Comparison of ENCODE assay signal across 3 fruit fly cellular contexts in the genomic region with DNA sequence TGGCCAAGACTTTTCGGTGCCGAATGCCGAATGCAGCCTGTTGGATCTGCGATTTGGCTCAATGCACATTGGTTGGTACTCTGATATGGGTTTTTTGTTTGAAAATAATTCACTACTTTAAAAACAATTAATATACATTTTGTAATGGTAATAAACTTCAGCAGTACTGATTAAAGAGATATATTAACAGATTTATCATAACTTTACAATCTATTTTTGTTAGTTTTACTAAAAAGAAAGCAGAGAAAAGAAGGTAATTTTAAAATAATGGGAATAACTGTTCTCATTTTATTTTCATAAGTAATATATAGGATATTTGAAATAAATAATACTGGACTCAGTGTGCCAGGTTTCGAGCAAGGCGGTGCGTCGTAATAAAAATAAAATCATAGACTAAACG.
TF ChIP-seq lines count a peak whose summit lies in the region.

No protein-coding gene starts in this region.

- no peak for TF ChIP-seq CTCF in whole organism, embryonic (GFP tag; optimal IDR thresholded peaks at IDR 0.05; lab: Kevin White, UChicago)

TF ChIP-seq in whole organism, embryonic, 481 proteins besides CTCF, POLR2A, EP300 and RAD21:
- TF ChIP-seq CG1647 (GFP tag; optimal IDR thresholded peaks at IDR 0.05; lab: Kevin White, UChicago): no peak
- no peak for TF ChIP-seq zen2 (GFP tag; IDR thresholded peaks at IDR 0.05; lab: Robert Waterston, UW; ENCODE audit: partially characterized antibody)
- no peak for TF ChIP-seq CG13624 (GFP tag; optimal IDR thresholded peaks at IDR 0.05; lab: Kevin White, UChicago)
- peak; percentile 41; the same call in 1 of the 2 replicates for TF ChIP-seq Drgx (GFP tag; IDR thresholded peaks at IDR 0.05; lab: Robert Waterston, UW)
- TF ChIP-seq CG7372 (GFP tag; IDR thresholded peaks at IDR 0.05; lab: Robert Waterston, UW): no peak
- TF ChIP-seq CG15479 (GFP tag; optimal IDR thresholded peaks at IDR 0.05; lab: Kevin White, UChicago): no peak
- TF ChIP-seq CG3407 (GFP tag; optimal IDR thresholded peaks at IDR 0.05; lab: Kevin White, UChicago): no peak

TF ChIP-seq in whole organism, prepupa, 60 proteins besides CTCF, POLR2A, EP300 and RAD21 (continues in another document):
- TF ChIP-seq cyc (GFP tag; optimal IDR thresholded peaks at IDR 0.05; lab: Kevin White, UChicago) (no peak), CG16779 (tag; optimal IDR thresholded peaks at IDR 0.05; lab: Kevin White, UChicago) (no peak), Ets21C (GFP tag; optimal IDR thresholded peaks at IDR 0.05; lab: Kevin White, UChicago) (no peak), CG8119 (GFP tag; IDR thresholded peaks at IDR 0.05; lab: Robert Waterston, UW) (peak; percentile 85), CG6792 (GFP tag; optimal IDR thresholded peaks at IDR 0.05; lab: Kevin White, UChicago) (no peak), Lpt (GFP tag; optimal IDR thresholded peaks at IDR 0.05; lab: Kevin White, UChicago) (peak; percentile 46), Sox15 (GFP tag; optimal IDR thresholded peaks at IDR 0.05; lab: Kevin White, UChicago) (no peak), Eip78C (GFP tag; lab: Kevin White, UChicago) (peak; percentile 62), acj6 (GFP tag; optimal IDR thresholded peaks at IDR 0.05; lab: Kevin White, UChicago) (no peak), CG10669 (GFP tag; optimal IDR thresholded peaks at IDR 0.05; lab: Kevin White, UChicago) (no peak), fkh (GFP tag; optimal IDR thresholded peaks at IDR 0.05; lab: Kevin White, UChicago) (no peak), Met (GFP tag; optimal IDR thresholded peaks at IDR 0.05; lab: Kevin White, UChicago) (no peak), svp (GFP tag; lab: Kevin White, UChicago) (no peak), CG32006 (GFP tag; optimal IDR thresholded peaks at IDR 0.05; lab: Kevin White, UChicago) (peak; percentile 81), topi (GFP tag; optimal IDR thresholded peaks at IDR 0.05; lab: Kevin White, UChicago) (no peak), lz (GFP tag; optimal IDR thresholded peaks at IDR 0.05; lab: Kevin White, UChicago) (no peak), Eip75B (GFP tag; optimal IDR thresholded peaks at IDR 0.05; lab: Kevin White, UChicago) (no peak), dsx (GFP tag; optimal IDR thresholded peaks at IDR 0.05; lab: Kevin White, UChicago; ENCODE audit: poor library complexity, severe bottlenecking) (no peak), pdm3 (GFP tag; optimal IDR thresholded peaks at IDR 0.05; lab: Kevin White, UChicago) (no peak), achi (GFP tag; optimal IDR thresholded peaks at IDR 0.05; lab: Kevin White, UChicago) (peak; percentile 2), vri (GFP tag; optimal IDR thresholded peaks at IDR 0.05; lab: Kevin White, UChicago) (no peak), ss (GFP tag; optimal IDR thresholded peaks at IDR 0.05; lab: Kevin White, UChicago) (no peak), Smox (GFP tag; optimal IDR thresholded peaks at IDR 0.05; lab: Kevin White, UChicago) (no peak), salr (GFP tag; optimal IDR thresholded peaks at IDR 0.05; lab: Kevin White, UChicago) (peak in 1 of 2 experiments; percentile 45), CG11762 (GFP tag; optimal IDR thresholded peaks at IDR 0.05; lab: Kevin White, UChicago; ENCODE audit: insufficient read depth) (no peak), CG9139 (GFP tag; optimal IDR thresholded peaks at IDR 0.05; lab: Kevin White, UChicago) (no peak), Hr38 (GFP tag; optimal IDR thresholded peaks at IDR 0.05; lab: Kevin White, UChicago) (no peak), OdsH (GFP tag; optimal IDR thresholded peaks at IDR 0.05; lab: Kevin White, UChicago) (peak; percentile 7), CG11294 (GFP tag; IDR thresholded peaks at IDR 0.05; lab: Robert Waterston, UW) (no peak), spab (GFP tag; optimal IDR thresholded peaks at IDR 0.05; lab: Kevin White, UChicago) (no peak), net (GFP tag; optimal IDR thresholded peaks at IDR 0.05; lab: Kevin White, UChicago) (peak; percentile 28), CG6854 (GFP tag; optimal IDR thresholded peaks at IDR 0.05; lab: Kevin White, UChicago) (no peak), Sox14 (GFP tag; optimal IDR thresholded peaks at IDR 0.05; lab: Kevin White, UChicago) (no peak), Sox102F (GFP tag; optimal IDR thresholded peaks at IDR 0.05; lab: Kevin White, UChicago) (no peak), CG6276 (GFP tag; optimal IDR thresholded peaks at IDR 0.05; lab: Kevin White, UChicago) (peak; percentile 74), CG3919 (GFP tag; optimal IDR thresholded peaks at IDR 0.05; lab: Kevin White, UChicago) (no peak), Hr39 (GFP tag; optimal IDR thresholded peaks at IDR 0.05; lab: Kevin White, UChicago) (no peak), Gug (GFP tag; IDR thresholded peaks at IDR 0.05; lab: Robert Waterston, UW) (0 out of 2 replicates have a peak, but pooled peaks have one; percentile 7), dac (GFP tag; optimal IDR thresholded peaks at IDR 0.05; lab: Kevin White, UChicago) (no peak), CG31627 (GFP tag; optimal IDR thresholded peaks at IDR 0.05; lab: Kevin White, UChicago) (no peak), Eip93F (GFP tag; optimal IDR thresholded peaks at IDR 0.05; lab: Kevin White, UChicago) (no peak)

TF ChIP-seq in whole organism, pupa, 21 proteins besides CTCF, POLR2A, EP300 and RAD21:
- TF ChIP-seq CG12605 (GFP tag; IDR thresholded peaks at IDR 0.05; lab: Robert Waterston, UW) (no peak), CG8301 (tag; optimal IDR thresholded peaks at IDR 0.05; lab: Kevin White, UChicago) (peak; percentile 51), CG17806 (tag; optimal IDR thresholded peaks at IDR 0.05; lab: Kevin White, UChicago) (no peak), CG9948 (tag; optimal IDR thresholded peaks at IDR 0.05; lab: Kevin White, UChicago) (no peak), Pif1B (GFP tag; optimal IDR thresholded peaks at IDR 0.05; lab: Kevin White, UChicago) (no peak), CG32121 (GFP tag; IDR thresholded peaks at IDR 0.05; lab: Robert Waterston, UW) (peak; percentile 45), CG14655 (GFP tag; optimal IDR thresholded peaks at IDR 0.05; lab: Kevin White, UChicago) (peak; percentile 31)

Comparison
In these comparisons a context has a peak if more than half of its experiments do, and no peak if none do; other contexts are left out.
1. Of the 7 proteins assayed by ChIP-seq in both whole organism, embryonic and whole organism, prepupa: peak only in whole organism, embryonic: none; only in whole organism, prepupa: Gug and Lpt; in both: none; in neither: 5.